Worm (Caenorhabditis elegans): ENCODE data around the gene F20D6.10.

DNA sequence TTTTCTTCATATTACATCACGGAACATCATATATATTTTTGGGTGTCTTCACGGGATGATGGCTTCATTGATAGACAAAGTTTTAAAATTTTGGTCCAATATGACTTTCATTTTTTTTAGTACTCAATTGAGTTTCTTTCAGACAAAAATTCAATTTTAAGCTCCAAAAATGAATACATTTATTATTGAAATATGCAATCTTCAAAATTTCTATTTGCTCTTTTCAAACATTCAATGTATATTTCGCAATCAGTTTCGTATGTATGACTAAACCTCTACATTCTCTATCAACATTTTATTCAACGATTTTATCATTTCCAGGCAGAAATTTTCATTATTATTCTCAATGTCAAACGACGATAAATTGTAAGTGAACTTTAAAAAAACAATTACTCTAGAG is 12.4 kb downstream of the F20D6.10 start, which contains the start of gene srp-8:
- no peak for TF ChIP-seq lin-13 (GFP tag; optimal IDR thresholded peaks at IDR 0.05)
- no peak for TF ChIP-seq F49E8.2 (tag; optimal IDR thresholded peaks at IDR 0.05; ENCODE audit: borderline replicate concordance)
- no peak for TF ChIP-seq jun-1 (tag; optimal IDR thresholded peaks at IDR 0.05)
- TF ChIP-seq F37D6.2 (tag; optimal IDR thresholded peaks at IDR 0.05), result no peak
- no peak for TF ChIP-seq fkh-10 (GFP tag; optimal IDR thresholded peaks at IDR 0.05)

All from whole organism, L4 larva.